Worm (Caenorhabditis elegans): ENCODE data around the gene F54C9.9.

The F54C9.9 gene

ce11 chrII:8570977-8571376, 6.9 kb upstream of the F54C9.9 start, which contains the start of gene bcs-1:
Gene bcs-1 (plus strand): TSS chrII:8571085.
- TF ChIP-seq elt-3 (tag; optimal IDR thresholded peaks at IDR 0.05) (no peak), snpc-4 (tag; optimal IDR thresholded peaks at IDR 0.05) (no peak), ceh-39 (tag; optimal IDR thresholded peaks at IDR 0.05) (no peak), ceh-43 (GFP tag; optimal IDR thresholded peaks at IDR 0.05) (no peak), mab-5 (tag; optimal IDR thresholded peaks at IDR 0.05) (no peak), drap-1 (GFP tag; optimal IDR thresholded peaks at IDR 0.05) (no peak), pha-4 (tag; optimal IDR thresholded peaks at IDR 0.05) (no peak), mep-1 (tag; optimal IDR thresholded peaks at IDR 0.05) (no peak), ztf-11 (tag; optimal IDR thresholded peaks at IDR 0.05) (no peak), ham-2 (GFP tag; optimal IDR thresholded peaks at IDR 0.05) (no peak), nhr-12 (tag; optimal IDR thresholded peaks at IDR 0.05) (no peak), ceh-83 (GFP tag; optimal IDR thresholded peaks at IDR 0.05) (no peak), bed-3 (GFP tag; optimal IDR thresholded peaks at IDR 0.05) (no peak), flh-1 (GFP tag; optimal IDR thresholded peaks at IDR 0.05) (no peak), lsy-2 (tag; optimal IDR thresholded peaks at IDR 0.05) (no peak)

ce11 chrII:8573044-8573443, 4.8 kb upstream of the F54C9.9 start, which contains the start of gene F54C9.7:
Gene F54C9.7 (plus strand): TSS chrII:8573344.
- no peak for TF ChIP-seq mep-1 (tag; optimal IDR thresholded peaks at IDR 0.05)
- no peak for TF ChIP-seq elt-3 (tag; optimal IDR thresholded peaks at IDR 0.05)
- TF ChIP-seq ham-2 (GFP tag; optimal IDR thresholded peaks at IDR 0.05) = no peak
- no peak for TF ChIP-seq nhr-2 (tag; optimal IDR thresholded peaks at IDR 0.05)
- no peak for TF ChIP-seq drap-1 (GFP tag; optimal IDR thresholded peaks at IDR 0.05)
- no peak for TF ChIP-seq sptf-1 (tag; optimal IDR thresholded peaks at IDR 0.05)
- TF ChIP-seq snpc-4 (tag; optimal IDR thresholded peaks at IDR 0.05) = no peak

DNA sequence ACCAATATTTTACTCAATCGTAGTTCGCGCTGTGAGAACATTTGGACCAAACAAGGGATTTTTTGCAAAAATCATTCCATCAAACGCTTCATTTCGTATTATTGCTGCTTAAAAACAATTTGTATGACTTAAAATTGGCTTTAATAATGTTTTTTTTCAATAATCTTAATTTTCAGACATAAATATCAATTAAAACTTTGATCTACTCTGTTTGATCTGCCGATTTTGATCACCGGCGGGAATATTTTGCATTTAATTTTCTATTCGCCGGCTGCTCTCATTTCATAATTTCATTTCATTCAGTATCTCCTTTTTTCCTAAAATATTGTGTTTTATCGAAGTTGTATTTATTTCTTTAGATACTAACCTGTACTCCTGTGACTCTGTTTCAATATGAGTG, 2.7 kb upstream of the F54C9.9 start, which contains the start of gene puf-5:
puf-5 (plus strand) TSS at position 358 of the 400 bp plus-strand sequence.
- TF ChIP-seq zip-8 (tag; optimal IDR thresholded peaks at IDR 0.05) = no peak
- no peak for TF ChIP-seq snpc-4 (tag; optimal IDR thresholded peaks at IDR 0.05)
- TF ChIP-seq mep-1 (tag; optimal IDR thresholded peaks at IDR 0.05) = no peak
- no peak for TF ChIP-seq drap-1 (GFP tag; optimal IDR thresholded peaks at IDR 0.05)
- TF ChIP-seq nhr-2 (tag; optimal IDR thresholded peaks at IDR 0.05) = no peak
- TF ChIP-seq ceh-43 (GFP tag; optimal IDR thresholded peaks at IDR 0.05) = no peak
- TF ChIP-seq blmp-1 (tag; optimal IDR thresholded peaks at IDR 0.05) = no peak
- no peak for TF ChIP-seq ceh-83 (GFP tag; optimal IDR thresholded peaks at IDR 0.05)
- no peak for TF ChIP-seq sem-2 (GFP tag; optimal IDR thresholded peaks at IDR 0.05)
- TF ChIP-seq M03D4.4 (tag; optimal IDR thresholded peaks at IDR 0.05) = no peak
- TF ChIP-seq mls-2 (tag; optimal IDR thresholded peaks at IDR 0.05) = no peak
- TF ChIP-seq mab-5 (tag; optimal IDR thresholded peaks at IDR 0.05) = no peak
- no peak for TF ChIP-seq sptf-1 (tag; optimal IDR thresholded peaks at IDR 0.05)
- TF ChIP-seq nhr-76 (tag; optimal IDR thresholded peaks at IDR 0.05) = no peak
- TF ChIP-seq elt-3 (tag; optimal IDR thresholded peaks at IDR 0.05) = no peak
- TF ChIP-seq unc-39 (tag; optimal IDR thresholded peaks at IDR 0.05) = no peak
- no peak for TF ChIP-seq flh-1 (GFP tag; optimal IDR thresholded peaks at IDR 0.05)
- no peak for TF ChIP-seq cnd-1 (tag; optimal IDR thresholded peaks at IDR 0.05)
- no peak for TF ChIP-seq ham-2 (GFP tag; optimal IDR thresholded peaks at IDR 0.05)

DNA sequence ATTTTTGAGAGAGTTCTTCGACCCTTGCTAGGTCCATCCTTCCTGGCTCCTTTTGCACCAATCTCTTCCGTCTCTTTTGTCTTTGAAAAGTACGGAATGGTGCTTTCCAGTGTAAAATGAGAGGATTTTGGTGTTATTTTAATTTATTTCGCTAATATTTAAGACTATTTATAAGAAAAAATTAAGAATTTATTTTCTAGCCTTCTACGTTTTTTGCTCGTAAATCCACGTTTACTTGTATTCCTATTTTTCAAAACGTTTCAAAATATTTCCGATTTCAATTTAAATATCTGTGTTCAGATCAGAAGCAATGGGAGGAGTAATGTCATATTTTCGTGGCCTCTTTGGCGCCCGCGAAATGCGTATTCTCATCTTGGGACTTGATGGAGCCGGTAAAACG, 3.9 kb downstream of the F54C9.9 start, which contains the start of gene arl-1:
arl-1 (plus strand) TSS at position 301 of the 400 bp plus-strand sequence.
- TF ChIP-seq mep-1 (tag; optimal IDR thresholded peaks at IDR 0.05) = no peak
- no peak for TF ChIP-seq hlh-1 (tag; optimal IDR thresholded peaks at IDR 0.05)
- no peak for TF ChIP-seq ces-1 (GFP tag; optimal IDR thresholded peaks at IDR 0.05)
- no peak for TF ChIP-seq mab-5 (tag; optimal IDR thresholded peaks at IDR 0.05)
- TF ChIP-seq nhr-2 (tag; optimal IDR thresholded peaks at IDR 0.05) = no peak
- no peak for TF ChIP-seq lin-13 (tag; optimal IDR thresholded peaks at IDR 0.05)
- no peak for TF ChIP-seq snpc-4 (tag; optimal IDR thresholded peaks at IDR 0.05)
- no peak for TF ChIP-seq lin-32 (GFP tag; optimal IDR thresholded peaks at IDR 0.05)
- TF ChIP-seq unc-120 (tag; optimal IDR thresholded peaks at IDR 0.05; ENCODE audit: poor library complexity, severe bottlenecking) = no peak

DNA sequence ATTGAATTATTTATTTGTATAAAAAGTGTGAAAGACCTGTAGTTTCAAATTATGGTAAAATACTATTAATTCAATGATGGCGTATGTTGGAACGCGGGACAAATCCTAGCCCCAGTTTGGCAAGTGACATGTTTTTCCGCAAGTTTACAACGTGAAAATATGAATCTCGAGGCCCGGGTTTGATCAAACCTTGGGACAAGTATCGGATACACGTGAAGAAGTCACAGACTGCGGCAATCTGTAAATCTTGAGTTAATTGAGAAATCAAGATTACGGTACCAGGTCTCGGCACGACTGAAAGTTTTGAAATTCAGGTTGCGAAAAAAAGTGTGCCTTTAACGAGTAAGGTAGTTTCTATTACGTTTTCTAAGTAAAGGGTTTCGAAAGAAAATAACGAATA, 5.2 kb downstream of the F54C9.9 start:
- TF ChIP-seq ceh-83 (GFP tag; optimal IDR thresholded peaks at IDR 0.05) = no peak
- TF ChIP-seq hlh-1 (tag; optimal IDR thresholded peaks at IDR 0.05) = no peak
- no peak for TF ChIP-seq ceh-39 (tag; optimal IDR thresholded peaks at IDR 0.05)
